Worm (Caenorhabditis elegans) whole organism, mixed stage, embryonic: ENCODE data around the gene zhit-2.
A peak's percentile ranks its signal among the peaks of the same experiment; 100 is the strongest.

Experiments used
- M03D4.4 ChIP-seq: sonication (generic microtip); optimal IDR thresholded peaks from 2 replicates; lab custom pipeline; 2017; ENCODE audit warnings: mild to moderate bottlenecking, missing genetic modification characterization, missing compliant biosample characterization
- bed-3 ChIP-seq: fragments of 200-800 bp; sonication (Bioruptor generic); optimal IDR thresholded peaks from 3 replicates; lab custom pipeline; 2018; ENCODE audit warnings: mild to moderate bottlenecking, missing genetic modification characterization, moderate library complexity, missing compliant biosample characterization
- blmp-1 ChIP-seq: fragments of 150-350 bp; optimal IDR thresholded peaks from 2 replicates; lab custom pipeline; 2014; ENCODE audit warnings: missing biosample characterization, missing genetic modification characterization
- ceh-39 ChIP-seq: fragments of 150-350 bp; optimal IDR thresholded peaks from 2 replicates; lab custom pipeline; 2014; ENCODE audit warnings: missing biosample characterization, missing genetic modification characterization
- ceh-43 ChIP-seq: fragments of 200-800 bp; sonication (Bioruptor generic); optimal IDR thresholded peaks from 2 replicates; lab custom pipeline; 2018; ENCODE audit warnings: mild to moderate bottlenecking, missing genetic modification characterization, moderate library complexity, missing compliant biosample characterization
- ceh-83 ChIP-seq: fragments of 200-800 bp; sonication (Bioruptor generic); optimal IDR thresholded peaks from 2 replicates; lab custom pipeline; 2018; ENCODE audit warnings: mild to moderate bottlenecking, missing genetic modification characterization, missing compliant biosample characterization
- cnd-1 ChIP-seq: fragments of 200-800 bp; sonication (Bioruptor generic); optimal IDR thresholded peaks from 2 replicates; lab custom pipeline; 2018; ENCODE audit warnings: mild to moderate bottlenecking, missing genetic modification characterization, missing compliant biosample characterization
- drap-1 ChIP-seq: fragments of 200-800 bp; sonication (Bioruptor generic); optimal IDR thresholded peaks from 3 replicates; lab custom pipeline; 2018; ENCODE audit warnings: mild to moderate bottlenecking, missing genetic modification characterization, missing compliant biosample characterization
- elt-1 ChIP-seq: sonication (generic microtip); optimal IDR thresholded peaks from 2 replicates; lab custom pipeline; 2017; ENCODE audit warnings: missing genetic modification characterization, mild to moderate bottlenecking, missing compliant biosample characterization, antibody characterized with exemption, moderate library complexity, borderline replicate concordance; ENCODE audit not compliant: insufficient read depth
- elt-3 ChIP-seq: fragments of 150-350 bp; optimal IDR thresholded peaks from 2 replicates; lab custom pipeline; 2014; ENCODE audit warnings: missing biosample characterization, missing genetic modification characterization
- flh-1 ChIP-seq: fragments of 200-800 bp; sonication (Bioruptor generic); optimal IDR thresholded peaks from 2 replicates; lab custom pipeline; 2018; ENCODE audit warnings: mild to moderate bottlenecking, missing genetic modification characterization, moderate library complexity, missing compliant biosample characterization
- lin-13 ChIP-seq: fragments of 150-350 bp; optimal IDR thresholded peaks from 2 replicates; lab custom pipeline; 2014; ENCODE audit warnings: missing biosample characterization, missing genetic modification characterization
- lin-32 ChIP-seq: fragments of 200-800 bp; sonication (Bioruptor generic); optimal IDR thresholded peaks from 2 replicates; lab custom pipeline; 2018; ENCODE audit warnings: mild to moderate bottlenecking, missing genetic modification characterization, missing compliant biosample characterization
- lsy-2 ChIP-seq: fragments of 150-350 bp; optimal IDR thresholded peaks from 2 replicates; lab custom pipeline; 2014; ENCODE audit warnings: missing biosample characterization, missing genetic modification characterization
- mab-5 ChIP-seq: fragments of 150-350 bp; optimal IDR thresholded peaks from 2 replicates; lab custom pipeline; 2014; ENCODE audit warnings: missing biosample characterization, missing genetic modification characterization
- mep-1 ChIP-seq: fragments of 150-350 bp; optimal IDR thresholded peaks from 2 replicates; lab custom pipeline; 2017; ENCODE audit warnings: missing biosample characterization, missing genetic modification reagents, missing genetic modification characterization, inconsistent platforms
- mls-2 ChIP-seq: sonication (generic microtip); optimal IDR thresholded peaks from 2 replicates; lab custom pipeline; 2016; ENCODE audit warnings: mild to moderate bottlenecking, missing genetic modification characterization, moderate library complexity, missing compliant biosample characterization
- nhr-12 ChIP-seq: fragments of 150-350 bp; optimal IDR thresholded peaks from 2 replicates; lab custom pipeline; 2014; ENCODE audit warnings: missing biosample characterization, missing genetic modification characterization
- nhr-28 ChIP-seq: fragments of 150-350 bp; optimal IDR thresholded peaks from 2 replicates; lab custom pipeline; 2014; ENCODE audit warnings: missing biosample characterization, missing genetic modification characterization
- pha-4 ChIP-seq: fragments of 150-350 bp; optimal IDR thresholded peaks from 2 replicates; lab custom pipeline; 2018; ENCODE audit warnings: missing biosample characterization, missing genetic modification reagents, missing genetic modification characterization
- sem-2 ChIP-seq: fragments of 200-800 bp; sonication (Bioruptor generic); optimal IDR thresholded peaks from 2 replicates; lab custom pipeline; 2018; ENCODE audit warnings: mild to moderate bottlenecking, missing genetic modification characterization, missing compliant biosample characterization
- snpc-4 ChIP-seq: fragments of 150-350 bp; optimal IDR thresholded peaks from 2 replicates; lab custom pipeline; 2014; ENCODE audit warnings: missing biosample characterization, missing genetic modification characterization
- sptf-1 ChIP-seq: sonication (generic microtip); optimal IDR thresholded peaks from 2 replicates; lab custom pipeline; 2017; ENCODE audit warnings: mild to moderate bottlenecking, missing genetic modification characterization, moderate library complexity, missing compliant biosample characterization
- tbx-8 ChIP-seq: fragments of 200-800 bp; sonication (Bioruptor generic); optimal IDR thresholded peaks from 2 replicates; lab custom pipeline; 2018; ENCODE audit warnings: mild to moderate bottlenecking, missing genetic modification characterization, moderate library complexity, missing compliant biosample characterization
- unc-120 ChIP-seq: sonication (generic microtip); optimal IDR thresholded peaks from 2 replicates; lab custom pipeline; 2017; ENCODE audit warnings: missing genetic modification characterization, missing compliant biosample characterization; ENCODE audit not compliant: poor library complexity, severe bottlenecking
- unc-39 ChIP-seq: fragments of 150-350 bp; optimal IDR thresholded peaks from 2 replicates; lab custom pipeline; 2014; ENCODE audit warnings: missing biosample characterization, missing genetic modification characterization
- zip-8 ChIP-seq: fragments of 150-350 bp; optimal IDR thresholded peaks from 2 replicates; lab custom pipeline; 2014; ENCODE audit warnings: missing biosample characterization, missing genetic modification characterization
- ztf-11 ChIP-seq: fragments of 150-350 bp; optimal IDR thresholded peaks from 2 replicates; lab custom pipeline; 2014; ENCODE audit warnings: missing biosample characterization, missing genetic modification characterization

Gene zhit-2

ce11 chrIII:4232811-4233269 is 11.3 kb downstream of the zhit-2 start, which contains the start of gene nhr-20:
Gene nhr-20, minus strand, starts transcription at chrIII:4233219.
- TF ChIP-seq tbx-8 (GFP tag; lab: Kevin White, UChicago) (no peak), ceh-83 (GFP tag; lab: Kevin White, UChicago) (no peak), mab-5 (tag; lab: Kevin White, UChicago) (no peak), mls-2 (no peak), bed-3 (GFP tag; lab: Kevin White, UChicago) (no peak), ceh-43 (GFP tag; lab: Kevin White, UChicago) (no peak), unc-39 (tag; lab: Kevin White, UChicago) (no peak), sem-2 (GFP tag; lab: Kevin White, UChicago) (no peak), sptf-1 (tag; lab: Kevin White, UChicago) (no peak), nhr-12 (no peak), pha-4 (tag; lab: Kevin White, UChicago) (no peak), M03D4.4 (tag; lab: Kevin White, UChicago) (no peak), cnd-1 (tag; lab: Kevin White, UChicago) (no peak), drap-1 (GFP tag; lab: Kevin White, UChicago) (no peak), unc-120 (tag; lab: Kevin White, UChicago) (no peak), blmp-1 (tag; lab: Kevin White, UChicago) (no peak), ceh-39 (tag; lab: Kevin White, UChicago) (no peak), elt-3 (tag; lab: Kevin White, UChicago) (no peak), zip-8 (no peak)

- TF ChIP-seq snpc-4 (tag; lab: Kevin White, UChicago) = no peak
- TF ChIP-seq unc-39 (tag; lab: Kevin White, UChicago) = no peak
- TF ChIP-seq sptf-1 (tag; lab: Kevin White, UChicago) = no peak
- TF ChIP-seq lin-13 (tag; lab: Kevin White, UChicago) = no peak
- no peak for TF ChIP-seq nhr-28
- TF ChIP-seq unc-120 (tag; lab: Kevin White, UChicago) = no peak
- no peak for TF ChIP-seq lin-32 (GFP tag; lab: Kevin White, UChicago)
- no peak for TF ChIP-seq lsy-2 (tag; lab: Kevin White, UChicago)
- no peak for TF ChIP-seq ceh-39 (tag; lab: Kevin White, UChicago)
- no peak for TF ChIP-seq ceh-43 (GFP tag; lab: Kevin White, UChicago)
- TF ChIP-seq, all 35 proteins: peak for 0
These were observed 12.8 kb downstream of the zhit-2 start for ce11 chrIII:4231372-4231771.

- TF ChIP-seq lsy-2 (tag; lab: Kevin White, UChicago) (peak; percentile 52), ceh-39 (tag; lab: Kevin White, UChicago) (no peak), lin-13 (tag; lab: Kevin White, UChicago) (no peak), lin-32 (GFP tag; lab: Kevin White, UChicago) (no peak)
These were observed 14.1 kb downstream of the zhit-2 start for ce11 chrIII:4230092-4230491.

ce11 chrIII:4228841-4229240 is 15.3 kb downstream of the zhit-2 start, which contains the start of gene F43C1.5:
Gene F43C1.5, plus strand, starts transcription at chrIII:4229141.
- no peak for TF ChIP-seq flh-1
- no peak for TF ChIP-seq lin-32 (GFP tag; lab: Kevin White, UChicago)
- no peak for TF ChIP-seq ceh-83 (GFP tag; lab: Kevin White, UChicago)
- no peak for TF ChIP-seq elt-1
- no peak for TF ChIP-seq ztf-11 (tag; lab: Kevin White, UChicago)
- no peak for TF ChIP-seq blmp-1 (tag; lab: Kevin White, UChicago)

ce11 chrIII:4228008-4228407 is 16.2 kb downstream of the zhit-2 start, which contains the start of gene mpk-1:
Gene mpk-1, minus strand, starts transcription at chrIII:4228108.
- TF ChIP-seq flh-1 (no peak), mls-2 (no peak), cnd-1 (tag; lab: Kevin White, UChicago) (no peak), pha-4 (tag; lab: Kevin White, UChicago) (no peak), sptf-1 (tag; lab: Kevin White, UChicago) (no peak), tbx-8 (GFP tag; lab: Kevin White, UChicago) (no peak), ceh-43 (GFP tag; lab: Kevin White, UChicago) (no peak), mep-1 (no peak), M03D4.4 (tag; lab: Kevin White, UChicago) (no peak), snpc-4 (tag; lab: Kevin White, UChicago) (no peak)
